Fruit fly (Drosophila melanogaster): ENCODE measurements around the gene CG12983.

CG12983 gene

dm6 chr3L:20946054-20946453, 20.5 kb downstream of the CG12983 start (continued):
- no peak for TF ChIP-seq CG3838 (GFP tag; optimal IDR thresholded peaks at IDR 0.05)

dm6 chr3L:20944180-20944579, 22.4 kb downstream of the CG12983 start:
- TF ChIP-seq CG17912 (GFP tag; optimal IDR thresholded peaks at IDR 0.05) (no peak), CG2889 (GFP tag; IDR thresholded peaks at IDR 0.05) (no peak), CG12299 (tag; optimal IDR thresholded peaks at IDR 0.05) (no peak), CG1603 (tag; optimal IDR thresholded peaks at IDR 0.05) (peak; percentile 66), lab (GFP tag; optimal IDR thresholded peaks at IDR 0.05) (peak; percentile 8), tll (GFP tag; optimal IDR thresholded peaks at IDR 0.05) (no peak), ase (GFP tag; IDR thresholded peaks at IDR 0.05) (no peak), CG11247 (GFP tag; IDR thresholded peaks at IDR 0.05) (no peak), CG17359 (tag; optimal IDR thresholded peaks at IDR 0.05) (peak; percentile 34), CG11085 (GFP tag; IDR thresholded peaks at IDR 0.05) (no peak), Tbp (GFP tag; optimal IDR thresholded peaks at IDR 0.05) (no peak), yki (optimal IDR thresholded peaks at IDR 0.05) (no peak), row (GFP tag; IDR thresholded peaks at IDR 0.05) (no peak), CG7357 (GFP tag; IDR thresholded peaks at IDR 0.05) (no peak), Hr3 (GFP tag; optimal IDR thresholded peaks at IDR 0.05) (no peak), CG16779 (GFP tag; IDR thresholded peaks at IDR 0.05) (no peak), CG12236 (GFP tag; optimal IDR thresholded peaks at IDR 0.05) (peak; percentile 63), CG43689 (GFP tag; IDR thresholded peaks at IDR 0.05) (no peak), CG7839 (tag; optimal IDR thresholded peaks at IDR 0.05) (no peak), CG11456 (GFP tag; IDR thresholded peaks at IDR 0.05) (no peak), mld (GFP tag; IDR thresholded peaks at IDR 0.05; ENCODE audit: partially characterized antibody) (no peak), Lhr (GFP tag; optimal IDR thresholded peaks at IDR 0.05) (peak; percentile 20), CG9876 (GFP tag; optimal IDR thresholded peaks at IDR 0.05) (peak; percentile 55), CG6854 (GFP tag; optimal IDR thresholded peaks at IDR 0.05) (no peak), CG7556 (GFP tag; optimal IDR thresholded peaks at IDR 0.05) (no peak), CG18764 (GFP tag; optimal IDR thresholded peaks at IDR 0.05) (no peak), HLH54F (GFP tag; optimal IDR thresholded peaks at IDR 0.05) (no peak), CG4424 (GFP tag; optimal IDR thresholded peaks at IDR 0.05) (no peak), crc (GFP tag; optimal IDR thresholded peaks at IDR 0.05) (peak; percentile 29), CG7745 (tag; optimal IDR thresholded peaks at IDR 0.05) (peak; percentile 55), schlank (tag; optimal IDR thresholded peaks at IDR 0.05) (no peak), CG5180 (GFP tag; optimal IDR thresholded peaks at IDR 0.05) (peak; percentile 16), otp (GFP tag; IDR thresholded peaks at IDR 0.05) (peak; percentile 75), HHEX (GFP tag; optimal IDR thresholded peaks at IDR 0.05) (peak; percentile 27), gsb (GFP tag; IDR thresholded peaks at IDR 0.05) (no peak), Vsx1 (GFP tag; optimal IDR thresholded peaks at IDR 0.05) (peak; percentile 26), nerfin-1 (tag; optimal IDR thresholded peaks at IDR 0.05) (no peak), z (GFP tag; IDR thresholded peaks at IDR 0.05) (no peak), CG3065 (GFP tag; optimal IDR thresholded peaks at IDR 0.05) (no peak), ind (GFP tag; optimal IDR thresholded peaks at IDR 0.05) (no peak), CG11695 (GFP tag; IDR thresholded peaks at IDR 0.05) (no peak), Jarid2 (GFP tag; optimal IDR thresholded peaks at IDR 0.05) (no peak), sens-2 (GFP tag; IDR thresholded peaks at IDR 0.05) (0 out of 2 replicates have a peak, but pooled peaks have one; percentile 32), peb (GFP tag; IDR thresholded peaks at IDR 0.05) (no peak), ttk (GFP tag; IDR thresholded peaks at IDR 0.05) (no peak), grau (tag; optimal IDR thresholded peaks at IDR 0.05) (no peak), luna (GFP tag; optimal IDR thresholded peaks at IDR 0.05) (no peak), CoRest (tag; optimal IDR thresholded peaks at IDR 0.05) (no peak), HLH4C (GFP tag; IDR thresholded peaks at IDR 0.05; ENCODE audit: partially characterized antibody) (no peak)
